Worm (Caenorhabditis elegans) whole organism, midembryonic: Measurements from ENCODE around the gene F17E9.3.
A peak's percentile ranks its signal among the peaks of the same experiment; 100 is the strongest.

Experiments
- T22C8.4 ChIP-seq: fragments of 200-800 bp; sonication (Bioruptor generic); IDR thresholded peaks from 2 replicates; pipeline ENCODE4 v1.3.6; 2022; ENCODE audit warnings: missing genetic modification characterization, missing compliant biosample characterization
- cog-1 ChIP-seq: sonication (generic microtip); optimal IDR thresholded peaks from 2 replicates; lab custom pipeline; 2016; ENCODE audit warnings: missing genetic modification characterization, missing compliant biosample characterization
- flt-1 ChIP-seq: fragments of 200-800 bp; sonication (Bioruptor generic); IDR thresholded peaks from 2 replicates; pipeline ENCODE4 v1.3.6; 2022; ENCODE audit warnings: missing genetic modification characterization, missing compliant biosample characterization
- klf-2 ChIP-seq: fragments of 200-800 bp; sonication (Bioruptor generic); conservative IDR thresholded peaks from 2 replicates; pipeline ENCODE4 v1.3.6; 2022; ENCODE audit warnings: missing genetic modification reagents, missing genetic modification characterization, missing compliant biosample characterization
- med-1 ChIP-seq: sonication (generic microtip); optimal IDR thresholded peaks from 2 replicates; lab custom pipeline; 2017; ENCODE audit warnings: missing genetic modification characterization, mild to moderate bottlenecking, missing compliant biosample characterization, antibody characterized with exemption, missing genetic modification reagents; ENCODE audit not compliant: insufficient read depth
- ref-1 ChIP-seq: fragments of 200-800 bp; sonication (Bioruptor generic); conservative IDR thresholded peaks from 2 replicates; pipeline ENCODE4 v1.3.6; 2022; ENCODE audit warnings: missing genetic modification reagents, missing genetic modification characterization, missing compliant biosample characterization
- tab-1 ChIP-seq: fragments of 200-800 bp; sonication (Bioruptor generic); IDR thresholded peaks from 2 replicates; pipeline ENCODE4 v1.3.6; 2022; ENCODE audit warnings: missing genetic modification characterization, missing compliant biosample characterization
- ztf-23 ChIP-seq: fragments of 200-800 bp; sonication (Bioruptor generic); IDR thresholded peaks from 2 replicates; pipeline ENCODE4 v1.3.6; 2022; ENCODE audit warnings: missing genetic modification reagents, missing genetic modification characterization, missing compliant biosample characterization
- ztf-29 ChIP-seq: fragments of 200-800 bp; sonication (Bioruptor generic); IDR thresholded peaks from 2 replicates; pipeline ENCODE4 v1.3.6; 2022; ENCODE audit warnings: missing genetic modification reagents, missing genetic modification characterization, missing compliant biosample characterization

F17E9.3 gene

DNA sequence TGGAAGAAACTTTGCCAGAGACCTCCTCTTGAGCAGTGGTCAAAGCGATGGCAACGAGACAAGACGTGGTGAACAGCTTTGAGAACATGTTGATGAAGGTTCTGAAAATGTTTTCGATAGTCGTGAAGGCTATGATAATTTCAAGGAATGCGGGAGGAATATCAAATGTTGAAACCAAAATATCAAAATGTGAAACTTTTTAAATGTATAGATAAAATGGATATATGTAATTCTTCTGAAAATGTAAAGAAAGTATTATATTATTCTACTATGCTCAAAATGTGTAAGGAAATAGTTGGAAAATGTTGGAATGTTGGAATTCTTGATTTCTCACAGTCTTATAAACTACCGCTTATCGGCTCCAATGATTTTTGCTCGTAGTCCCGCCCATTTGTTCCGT, 14.5 kb downstream of the F17E9.3 start, which contains the start of gene D2096.6:
TSS of gene D2096.6 (minus strand) at position 101 of the 400 bp plus-strand sequence.
- TF ChIP-seq ztf-29 = no peak
- TF ChIP-seq med-1 = no peak
- TF ChIP-seq ref-1 (GFP tag; lab: Robert Waterston, UW) = no peak
- no peak for TF ChIP-seq cog-1
- no peak for TF ChIP-seq klf-2
- TF ChIP-seq ztf-23 (GFP tag; lab: Robert Waterston, UW) = no peak
- no peak for TF ChIP-seq flt-1 (GFP tag; lab: Robert Waterston, UW)
- TF ChIP-seq tab-1 (GFP tag; lab: Robert Waterston, UW) = no peak
- TF ChIP-seq T22C8.4 (GFP tag; lab: Robert Waterston, UW) = no peak

DNA sequence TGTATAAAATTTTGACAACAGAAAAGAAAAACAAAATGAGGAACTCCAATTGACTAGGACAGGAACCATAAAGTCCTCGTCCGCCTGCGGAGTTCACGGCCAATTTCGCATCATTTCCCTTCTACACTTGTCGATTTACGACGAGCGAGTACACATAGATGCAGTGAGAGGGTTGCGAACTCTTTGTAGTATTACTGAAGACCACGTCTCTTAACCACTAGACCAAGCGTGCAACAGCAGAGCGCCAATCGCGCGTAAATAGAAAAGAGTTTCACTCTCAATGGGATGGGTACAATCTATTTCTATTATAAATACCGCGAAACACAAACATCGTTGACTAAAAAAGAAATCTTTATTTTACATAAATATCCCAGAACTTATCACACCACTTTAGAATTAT, 20.7 kb downstream of the F17E9.3 start:
- TF ChIP-seq cog-1 (peak; percentile 89), ref-1 (GFP tag; lab: Robert Waterston, UW) (peak; percentile 78), T22C8.4 (GFP tag; lab: Robert Waterston, UW) (peak; percentile 83), med-1 (peak; percentile 57), flt-1 (GFP tag; lab: Robert Waterston, UW) (peak; percentile 96), tab-1 (GFP tag; lab: Robert Waterston, UW) (peak; percentile 95), klf-2 (0 out of 2 replicates have a peak, but pooled peaks have one; percentile 53), ztf-29 (peak; percentile 81; the same call in 1 of the 2 replicates), ztf-23 (GFP tag; lab: Robert Waterston, UW) (peak; percentile 93)

DNA sequence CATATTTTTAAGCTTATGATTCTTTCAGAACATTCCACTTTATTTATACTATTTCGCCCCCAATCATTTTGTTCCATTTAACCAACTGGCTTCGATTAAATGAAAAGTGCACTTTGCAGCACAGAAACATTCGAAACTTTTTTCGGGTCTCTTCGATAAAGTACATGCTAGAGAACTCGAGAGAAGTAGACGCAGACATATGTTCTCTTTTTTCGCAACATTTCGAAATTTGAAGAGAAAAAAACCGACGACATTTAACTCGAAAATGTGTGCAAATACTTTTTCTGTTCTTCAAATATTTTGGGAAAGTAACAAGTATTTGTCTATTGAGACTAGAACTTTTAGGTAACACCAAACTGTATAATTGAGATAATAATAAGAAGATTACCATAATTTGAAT, 22.3 kb downstream of the F17E9.3 start:
- no peak for TF ChIP-seq cog-1

DNA sequence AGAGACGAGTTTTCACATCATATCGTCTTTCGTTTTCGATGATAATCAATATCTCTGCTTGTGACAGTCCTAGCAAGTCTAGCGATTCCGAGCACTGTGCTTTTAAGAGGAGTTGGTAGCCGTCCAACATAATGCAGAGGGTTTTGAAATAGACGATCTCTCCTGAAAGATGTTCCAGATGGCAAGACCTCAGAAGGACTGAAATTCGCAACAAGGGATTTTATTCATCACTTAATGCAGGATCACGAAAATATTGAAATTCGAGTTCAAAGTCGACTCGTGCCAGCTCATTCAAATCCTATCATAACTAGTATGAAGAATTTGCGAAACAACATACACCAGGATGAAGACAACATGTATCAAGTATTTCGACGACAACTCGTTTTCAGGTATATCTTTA, 22.8 kb downstream of the F17E9.3 start, which contains the start of gene D2096.7:
TSS of gene D2096.7 (minus strand) at position 130 of the 400 bp plus-strand sequence.
- TF ChIP-seq flt-1 (GFP tag; lab: Robert Waterston, UW) (no peak), ztf-29 (no peak), T22C8.4 (GFP tag; lab: Robert Waterston, UW) (no peak), ref-1 (GFP tag; lab: Robert Waterston, UW) (no peak), ztf-23 (GFP tag; lab: Robert Waterston, UW) (no peak), cog-1 (no peak), klf-2 (no peak), tab-1 (GFP tag; lab: Robert Waterston, UW) (no peak), med-1 (no peak)

DNA sequence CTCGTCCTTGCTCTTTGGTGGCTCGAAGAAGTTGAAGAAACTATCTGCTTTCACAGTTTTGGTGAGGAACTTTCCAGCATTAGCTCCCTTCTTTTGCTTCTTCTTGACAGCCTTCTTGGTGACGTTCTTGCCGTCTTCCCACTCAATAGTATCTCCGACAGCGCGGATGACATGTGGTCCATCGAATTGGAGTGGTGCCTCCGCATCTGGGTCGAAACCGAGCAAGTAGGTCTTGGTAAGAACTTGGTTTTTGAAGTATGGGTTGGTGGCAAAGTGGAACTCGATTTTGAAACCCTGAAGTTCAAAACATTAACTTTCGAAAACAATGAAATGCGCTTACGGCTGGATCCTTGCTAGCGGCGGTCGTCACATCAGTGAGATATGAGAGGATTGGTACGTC, 23.6 kb downstream of the F17E9.3 start:
- TF ChIP-seq ref-1 (GFP tag; lab: Robert Waterston, UW) (no peak), ztf-23 (GFP tag; lab: Robert Waterston, UW) (no peak), cog-1 (no peak), med-1 (no peak), T22C8.4 (GFP tag; lab: Robert Waterston, UW) (no peak), flt-1 (GFP tag; lab: Robert Waterston, UW) (no peak), ztf-29 (no peak)

DNA sequence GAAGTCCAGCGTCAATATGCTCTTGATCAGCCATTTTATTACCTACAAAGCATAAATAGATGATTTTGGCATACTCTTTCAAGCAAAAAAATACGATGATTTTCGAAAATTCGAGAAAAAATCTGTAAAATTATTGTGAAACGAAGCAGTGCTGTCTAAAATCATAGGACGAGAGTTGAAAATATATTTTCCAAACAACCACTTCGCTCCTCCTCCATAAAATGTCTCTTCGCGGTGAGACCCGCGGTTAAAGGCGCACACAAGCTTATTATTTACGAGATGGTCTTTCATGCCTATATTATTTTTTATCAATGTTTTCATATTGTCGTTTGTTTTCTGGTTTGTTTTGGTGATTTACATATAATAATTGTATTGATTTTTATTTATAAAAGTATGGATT, 24.6 kb downstream of the F17E9.3 start, which contains the start of gene nap-1:
TSS of gene nap-1 (minus strand) at position 42 of the 400 bp plus-strand sequence.
- no peak for TF ChIP-seq T22C8.4 (GFP tag; lab: Robert Waterston, UW)
- TF ChIP-seq tab-1 (GFP tag; lab: Robert Waterston, UW) = no peak
- TF ChIP-seq cog-1 = peak; percentile 36
- TF ChIP-seq ztf-23 (GFP tag; lab: Robert Waterston, UW) = no peak

DNA sequence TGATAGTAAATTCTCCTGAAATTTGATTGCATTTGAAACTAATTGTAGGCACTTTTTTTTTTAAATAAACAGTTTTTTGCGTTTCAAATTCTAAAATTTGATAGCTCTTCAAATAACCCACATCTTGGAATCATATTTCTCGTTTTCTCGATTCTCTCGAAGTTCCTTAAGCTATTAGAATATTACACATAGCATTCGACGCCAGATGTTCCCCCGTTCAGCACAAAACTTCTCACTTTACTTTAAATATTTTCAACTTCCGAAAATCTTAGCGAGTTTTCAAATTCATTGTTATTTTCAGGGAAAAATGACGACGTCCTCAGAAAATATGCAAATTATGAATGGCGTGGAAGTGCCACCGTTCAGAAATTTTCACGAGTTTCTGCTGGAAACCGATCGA, 25.0 kb downstream of the F17E9.3 start, which contains the start of gene praf-3:
TSS of gene praf-3 (plus strand) at position 301 of the 400 bp plus-strand sequence.
- TF ChIP-seq klf-2 = no peak
- TF ChIP-seq ztf-23 (GFP tag; lab: Robert Waterston, UW) = no peak
- no peak for TF ChIP-seq ztf-29
- TF ChIP-seq cog-1 = no peak
- no peak for TF ChIP-seq med-1
- no peak for TF ChIP-seq T22C8.4 (GFP tag; lab: Robert Waterston, UW)
- TF ChIP-seq flt-1 (GFP tag; lab: Robert Waterston, UW) = no peak
- no peak for TF ChIP-seq tab-1 (GFP tag; lab: Robert Waterston, UW)
- no peak for TF ChIP-seq ref-1 (GFP tag; lab: Robert Waterston, UW)

DNA sequence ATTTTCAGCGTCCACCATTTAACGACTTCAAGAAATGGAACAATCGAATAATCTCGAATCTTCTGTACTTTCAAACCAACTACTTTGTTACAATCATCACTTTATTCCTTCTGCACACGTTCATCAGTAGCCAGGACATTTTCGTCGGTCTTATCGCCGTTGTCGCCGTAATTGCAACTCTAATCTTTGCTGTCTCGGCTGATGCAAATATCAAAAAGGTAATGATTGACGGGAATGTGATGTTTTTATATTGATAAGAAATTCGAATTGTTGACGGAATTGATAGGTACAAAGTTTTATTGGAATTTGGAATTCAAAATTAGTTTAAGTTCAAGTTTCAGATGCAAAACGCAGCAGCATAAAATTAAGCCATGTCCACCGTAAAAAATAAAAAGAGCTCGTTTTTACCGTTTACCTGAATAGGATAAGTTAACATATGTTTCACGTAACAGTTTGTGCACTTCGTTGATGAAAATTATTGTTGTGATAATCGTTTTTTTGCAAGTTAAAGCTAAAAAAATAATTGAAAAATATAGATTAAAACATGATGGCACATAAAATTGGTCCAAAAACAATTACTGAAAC, 25.7 kb downstream of the F17E9.3 start:
- TF ChIP-seq ztf-23 (GFP tag; lab: Robert Waterston, UW) (no peak), cog-1 (no peak), tab-1 (GFP tag; lab: Robert Waterston, UW) (no peak), klf-2 (no peak), ref-1 (GFP tag; lab: Robert Waterston, UW) (no peak), ztf-29 (no peak), T22C8.4 (GFP tag; lab: Robert Waterston, UW) (no peak), med-1 (no peak), flt-1 (GFP tag; lab: Robert Waterston, UW) (no peak)

DNA sequence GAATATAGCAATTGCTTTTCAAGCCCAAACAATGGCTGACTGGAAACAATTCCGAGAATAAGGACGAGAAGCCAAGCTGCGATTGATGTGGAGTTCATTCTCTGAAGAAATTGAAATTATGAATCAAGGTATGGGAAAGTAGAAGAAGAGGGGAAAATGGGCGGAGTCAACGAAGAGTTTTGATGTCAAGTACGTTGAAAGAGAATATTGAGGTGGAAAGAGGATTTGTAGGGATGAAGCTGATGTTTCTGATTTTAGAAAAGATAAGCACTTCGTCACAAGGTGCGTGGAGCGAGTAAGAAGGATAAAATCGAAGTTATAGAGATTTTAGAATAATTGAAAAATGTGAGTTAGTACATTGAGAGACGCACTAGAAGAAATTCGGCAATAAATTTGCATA, 28.0 kb downstream of the F17E9.3 start, which contains the start of gene D2096.9:
TSS of gene D2096.9 (minus strand) at position 101 of the 400 bp plus-strand sequence.
- TF ChIP-seq ref-1 (GFP tag; lab: Robert Waterston, UW) = no peak
- TF ChIP-seq flt-1 (GFP tag; lab: Robert Waterston, UW) = no peak
- no peak for TF ChIP-seq tab-1 (GFP tag; lab: Robert Waterston, UW)
- no peak for TF ChIP-seq ztf-29
- TF ChIP-seq ztf-23 (GFP tag; lab: Robert Waterston, UW) = no peak
- TF ChIP-seq klf-2 = no peak
- TF ChIP-seq cog-1 = no peak
- TF ChIP-seq T22C8.4 (GFP tag; lab: Robert Waterston, UW) = no peak
- TF ChIP-seq med-1 = no peak

DNA sequence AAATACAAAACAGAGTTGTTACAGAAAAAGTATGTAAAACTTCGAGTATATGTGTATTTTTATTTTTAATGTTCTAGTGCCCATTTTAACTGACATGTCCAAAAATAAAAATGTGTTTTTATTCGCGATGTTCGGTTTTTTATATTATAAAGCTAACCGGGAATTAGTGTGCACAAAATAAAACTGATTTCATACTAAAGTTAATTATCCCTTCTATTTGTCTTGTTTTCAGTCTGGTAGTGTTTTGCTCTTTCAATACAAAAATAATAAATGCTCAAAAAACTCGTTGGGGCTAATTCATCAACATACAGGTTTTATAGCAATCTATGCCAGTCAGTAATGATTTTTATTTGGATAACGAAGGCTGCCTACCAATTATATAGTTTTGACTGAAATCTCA, 30.1 kb downstream of the F17E9.3 start:
- TF ChIP-seq T22C8.4 (GFP tag; lab: Robert Waterston, UW) (no peak), med-1 (no peak), tab-1 (GFP tag; lab: Robert Waterston, UW) (no peak), ztf-23 (GFP tag; lab: Robert Waterston, UW) (no peak), klf-2 (no peak), flt-1 (GFP tag; lab: Robert Waterston, UW) (no peak), ztf-29 (no peak), cog-1 (no peak), ref-1 (GFP tag; lab: Robert Waterston, UW) (no peak)
